Worm (Caenorhabditis elegans): ENCODE measurements around the gene T23E7.6.

- TF ChIP-seq him-1 (tag; optimal IDR thresholded peaks at IDR 0.05) (no peak), dao-5 (tag; optimal IDR thresholded peaks at IDR 0.05) (no peak), W03F9.2 (tag; optimal IDR thresholded peaks at IDR 0.05) (no peak)
These were observed 51.4 kb downstream of the T23E7.6 start for ce11 chrX:17633166-17633565.
